Worm (Caenorhabditis elegans) whole organism, midembryonic: ENCODE data around the gene srx-54.
"Not testable (repeated sequence)": the region's sequence is repeated elsewhere in the genome, so short reads cannot be mapped to it uniquely, and the experiment has no call there.

Experiments
- cog-1 ChIP-seq: sonication (generic microtip); optimal IDR thresholded peaks from 2 replicates; lab custom pipeline; 2016; ENCODE audit warnings: missing genetic modification characterization, missing compliant biosample characterization
- flt-1 ChIP-seq: fragments of 200-800 bp; sonication (Bioruptor generic); IDR thresholded peaks from 2 replicates; pipeline ENCODE4 v1.3.6; 2022; ENCODE audit warnings: missing genetic modification characterization, missing compliant biosample characterization
- tab-1 ChIP-seq: fragments of 200-800 bp; sonication (Bioruptor generic); IDR thresholded peaks from 2 replicates; pipeline ENCODE4 v1.3.6; 2022; ENCODE audit warnings: missing genetic modification characterization, missing compliant biosample characterization
- ztf-23 ChIP-seq: fragments of 200-800 bp; sonication (Bioruptor generic); IDR thresholded peaks from 2 replicates; pipeline ENCODE4 v1.3.6; 2022; ENCODE audit warnings: missing genetic modification reagents, missing genetic modification characterization, missing compliant biosample characterization

DNA sequence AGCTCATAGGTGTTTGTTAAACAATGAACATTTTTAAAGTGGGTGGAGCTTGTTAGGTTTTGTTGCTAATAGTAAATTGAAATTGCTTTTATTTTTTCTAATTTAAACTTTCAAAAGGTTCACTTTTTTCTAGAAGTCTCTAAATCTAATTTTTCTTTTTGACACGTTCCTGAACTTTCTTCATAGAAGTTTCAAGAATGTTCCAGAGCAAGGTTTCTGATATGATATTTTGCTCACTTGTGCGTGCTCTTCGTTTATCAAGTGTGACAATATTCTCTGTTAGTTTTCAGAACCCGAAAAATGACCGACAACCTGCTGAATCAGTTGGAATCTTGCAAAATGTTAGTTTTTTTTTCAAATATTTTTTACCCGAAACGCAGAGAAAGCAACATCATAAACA, 36.3 kb upstream of the srx-54 start, which contains the start of gene fbxa-148:
- TF ChIP-seq tab-1 (GFP tag; lab: Robert Waterston, UW); cog-1 (tag; lab: Kevin White, UChicago); flt-1 (GFP tag; lab: Robert Waterston, UW); ztf-23 (GFP tag; lab: Robert Waterston, UW): not testable (repeated sequence)
